Worm (Caenorhabditis elegans) whole organism, L4 larva: ENCODE measurements around the gene K01D12.10.

Experiments used
- ceh-82 ChIP-seq: sonication (generic microtip); optimal IDR thresholded peaks from 2 replicates; lab custom pipeline; 2017; ENCODE audit warnings: missing biosample characterization, missing genetic modification characterization
- daf-12 ChIP-seq: fragments of 150-350 bp; optimal IDR thresholded peaks from 2 replicates; lab custom pipeline; 2014; ENCODE audit warnings: missing biosample characterization, missing genetic modification reagents, missing genetic modification characterization
- lin-13 ChIP-seq: fragments of 150-350 bp; optimal IDR thresholded peaks from 2 replicates; lab custom pipeline; 2014; ENCODE audit warnings: missing biosample characterization, missing genetic modification reagents, missing genetic modification characterization
- mdt-29 ChIP-seq: fragments of 200-800 bp; sonication (Bioruptor generic); IDR thresholded peaks from 2 replicates; pipeline ENCODE4 v1.3.6; 2022; ENCODE audit warnings: missing genetic modification reagents, missing genetic modification characterization, missing compliant biosample characterization
- nhr-28 ChIP-seq: fragments of 150-350 bp; optimal IDR thresholded peaks from 2 replicates; lab custom pipeline; 2014; ENCODE audit warnings: missing biosample characterization, missing genetic modification characterization
- nhr-6 ChIP-seq: fragments of 150-350 bp; optimal IDR thresholded peaks from 2 replicates; lab custom pipeline; 2014; ENCODE audit warnings: missing biosample characterization, missing genetic modification characterization
- nhr-76 ChIP-seq: fragments of 150-350 bp; optimal IDR thresholded peaks from 2 replicates; lab custom pipeline; 2014; ENCODE audit warnings: missing biosample characterization, missing genetic modification characterization
- php-3 ChIP-seq: fragments of 200-800 bp; sonication (Bioruptor generic); IDR thresholded peaks from 2 replicates; pipeline ENCODE4 v1.3.6; 2022; ENCODE audit warnings: missing genetic modification reagents, missing genetic modification characterization, missing compliant biosample characterization

ce11 chrV:12417277-12417676, 11.2 kb downstream of the K01D12.10 start, which contains the start of gene cdr-3:
- TF ChIP-seq mdt-29 (GFP tag; lab: Robert Waterston, UW) (no peak), nhr-76 (no peak), php-3 (no peak), nhr-28 (no peak), nhr-6 (tag; lab: Kevin White, UChicago) (no peak), daf-12 (no peak), lin-13 (no peak), ceh-82 (tag; lab: Kevin White, UChicago) (no peak)
